Worm (Caenorhabditis elegans): Measurements from ENCODE around the gene D1022.5.

D1022.5 gene

DNA sequence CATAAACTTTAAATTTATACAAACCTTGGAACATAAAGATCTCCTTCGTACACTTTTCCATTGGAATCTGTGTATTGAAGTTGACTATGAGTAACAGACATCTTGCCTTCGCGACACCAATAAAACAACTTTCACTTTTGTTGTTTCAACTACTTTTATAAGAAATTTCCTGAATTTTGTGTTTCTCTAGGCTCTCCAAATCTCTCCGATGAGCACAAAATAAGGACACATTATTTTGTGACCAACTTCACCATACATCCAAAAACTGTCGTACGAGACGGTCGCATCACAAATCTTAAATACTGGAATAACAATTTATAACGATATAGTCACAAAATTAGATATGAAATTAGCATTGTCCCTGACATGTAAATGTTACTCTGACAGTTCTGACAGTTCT lies at the start of gene D1022.5:
Gene D1022.5, minus strand, starts transcription at position 101 of the 400 bp plus-strand sequence.
- TF ChIP-seq pat-9 (tag; optimal IDR thresholded peaks at IDR 0.05) (no peak), fax-1 (tag; optimal IDR thresholded peaks at IDR 0.05) (no peak), C08G9.2 (tag; optimal IDR thresholded peaks at IDR 0.05) (no peak), elt-4 (tag; optimal IDR thresholded peaks at IDR 0.05) (no peak), K02D7.2 (tag; optimal IDR thresholded peaks at IDR 0.05) (no peak), unc-55 (GFP tag; optimal IDR thresholded peaks at IDR 0.05) (no peak), Y22D7AL.16 (tag; optimal IDR thresholded peaks at IDR 0.05) (no peak), ref-2 (tag; optimal IDR thresholded peaks at IDR 0.05) (no peak), ceh-9 (tag; optimal IDR thresholded peaks at IDR 0.05) (no peak)

DNA sequence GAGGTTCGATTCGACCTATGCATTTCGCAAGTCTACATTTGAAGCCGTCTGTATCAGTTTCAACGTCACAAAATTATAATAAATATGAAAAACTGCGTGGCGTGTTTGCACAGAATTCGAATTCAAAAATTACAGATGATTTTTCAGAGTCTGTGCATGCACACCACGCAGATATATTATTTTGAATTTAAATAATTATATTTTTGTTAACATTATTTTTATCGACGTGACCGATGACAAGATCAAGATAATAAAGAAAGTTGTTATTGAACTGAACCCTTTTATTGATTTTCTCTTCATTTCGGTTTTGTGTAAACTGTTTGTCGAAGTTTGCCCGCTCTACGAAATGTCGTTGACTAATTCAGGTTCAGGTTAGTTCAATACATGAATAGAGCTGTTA lies 46.4 kb upstream of the D1022.5 start, which contains the start of gene C28F5.1:
Gene C28F5.1, plus strand, starts transcription at position 301 of the 400 bp plus-strand sequence.
- TF ChIP-seq pax-1 (tag; optimal IDR thresholded peaks at IDR 0.05) (no peak), madf-2 (tag; optimal IDR thresholded peaks at IDR 0.05) (no peak), sox-4 (tag; optimal IDR thresholded peaks at IDR 0.05) (no peak), ttx-3 (tag; optimal IDR thresholded peaks at IDR 0.05) (no peak), ceh-31 (tag; optimal IDR thresholded peaks at IDR 0.05) (no peak), npax-4 (tag; optimal IDR thresholded peaks at IDR 0.05) (no peak), tbx-2 (tag; optimal IDR thresholded peaks at IDR 0.05) (no peak), T23F11.4 (GFP tag; optimal IDR thresholded peaks at IDR 0.05) (no peak), ztf-16 (tag; optimal IDR thresholded peaks at IDR 0.05) (no peak), dve-1 (tag; optimal IDR thresholded peaks at IDR 0.05) (no peak), unc-42 (tag; optimal IDR thresholded peaks at IDR 0.05) (no peak), pros-1 (tag; optimal IDR thresholded peaks at IDR 0.05) (no peak), pat-9 (tag; optimal IDR thresholded peaks at IDR 0.05) (no peak), nhr-232 (tag; optimal IDR thresholded peaks at IDR 0.05) (no peak), hlh-30 (tag; optimal IDR thresholded peaks at IDR 0.05; ENCODE audit: insufficient read depth) (no peak)

DNA sequence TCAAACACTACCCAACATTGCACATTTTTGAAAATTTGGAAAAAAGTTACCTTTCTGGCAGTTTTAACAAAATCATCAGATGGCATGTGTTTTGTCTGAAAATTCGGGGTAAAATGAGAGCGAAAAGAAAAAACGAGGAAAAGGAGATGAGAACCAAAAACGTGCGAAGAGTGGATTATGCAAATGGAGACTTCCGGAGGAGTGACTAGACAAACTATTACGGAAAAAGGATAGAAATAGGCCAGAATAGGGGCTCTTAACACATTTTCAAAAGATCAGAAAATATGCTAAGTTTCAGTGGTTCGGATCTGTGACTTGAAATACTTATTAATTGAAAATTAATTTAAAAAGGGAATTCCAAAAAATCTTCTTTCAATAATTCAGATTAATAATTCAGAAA lies 40.8 kb upstream of the D1022.5 start, which contains the start of gene srab-14:
Gene srab-14, minus strand, starts transcription at position 101 of the 400 bp plus-strand sequence.
- no peak for TF ChIP-seq gmeb-2 (tag; optimal IDR thresholded peaks at IDR 0.05)
- no peak for TF ChIP-seq ceh-48 (tag; optimal IDR thresholded peaks at IDR 0.05)
- no peak for TF ChIP-seq ceh-14 (tag; optimal IDR thresholded peaks at IDR 0.05)
- TF ChIP-seq T23F11.4 (GFP tag; optimal IDR thresholded peaks at IDR 0.05): no peak
- TF ChIP-seq ceh-6 (GFP tag; optimal IDR thresholded peaks at IDR 0.05): no peak
- TF ChIP-seq ceh-19 (GFP tag; optimal IDR thresholded peaks at IDR 0.05): no peak

DNA sequence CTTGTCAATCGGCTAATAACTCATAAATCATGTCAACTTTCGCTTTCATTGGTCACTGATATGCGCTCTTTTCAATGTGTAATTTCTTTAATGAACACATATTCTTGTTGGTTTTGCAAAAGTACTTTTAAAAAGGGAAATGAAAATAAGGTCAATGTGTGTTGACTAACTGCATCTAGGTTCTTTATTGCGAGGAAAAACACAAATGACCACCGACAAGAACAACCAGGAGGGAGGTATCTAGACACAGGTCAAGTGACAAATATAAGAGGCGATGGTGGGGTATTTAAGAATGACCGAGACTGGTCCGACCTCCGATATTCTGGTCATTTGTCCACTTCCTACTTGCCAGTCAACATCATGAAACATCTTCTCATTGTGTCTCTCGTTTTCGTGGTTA lies 37.5 kb upstream of the D1022.5 start, which contains the start of gene spi-1:
Gene spi-1, plus strand, starts transcription at position 178 of the 400 bp plus-strand sequence.
- TF ChIP-seq lim-6 (tag; optimal IDR thresholded peaks at IDR 0.05) (no peak), lin-11 (tag; optimal IDR thresholded peaks at IDR 0.05) (no peak), dve-1 (tag; optimal IDR thresholded peaks at IDR 0.05) (no peak), pha-4 (tag; optimal IDR thresholded peaks at IDR 0.05) (no peak), hlh-15 (tag; optimal IDR thresholded peaks at IDR 0.05) (no peak), unc-55 (GFP tag; optimal IDR thresholded peaks at IDR 0.05) (no peak), madf-2 (tag; optimal IDR thresholded peaks at IDR 0.05) (no peak), pag-3 (tag; optimal IDR thresholded peaks at IDR 0.05; ENCODE audit: borderline replicate concordance) (no peak)

DNA sequence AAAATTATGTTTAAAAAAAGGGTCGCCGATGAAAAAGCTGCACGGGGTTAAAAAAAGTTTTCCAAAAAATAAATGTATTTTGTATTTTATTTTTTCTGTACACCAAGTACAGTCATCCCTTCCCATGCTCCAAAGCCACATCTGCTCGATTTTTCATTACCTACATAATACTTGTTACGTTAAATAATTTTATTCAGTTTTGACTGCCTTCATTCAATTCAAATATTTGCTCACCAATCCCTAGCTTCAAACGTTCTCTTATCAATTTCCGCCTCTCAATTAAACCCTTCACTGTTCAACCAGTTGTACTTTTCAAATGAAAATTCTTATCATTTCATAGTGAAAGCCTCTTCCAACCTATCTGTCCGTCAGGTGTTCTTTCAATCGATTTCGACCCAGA lies 35.5 kb upstream of the D1022.5 start, which contains the start of gene R10H1.1:
Gene R10H1.1, plus strand, starts transcription at position 301 of the 400 bp plus-strand sequence.
- no peak for TF ChIP-seq F13H6.1 (tag; optimal IDR thresholded peaks at IDR 0.05)
- no peak for TF ChIP-seq fkh-10 (GFP tag; optimal IDR thresholded peaks at IDR 0.05)
- no peak for TF ChIP-seq mec-3 (tag; optimal IDR thresholded peaks at IDR 0.05; ENCODE audit: borderline replicate concordance)
- no peak for TF ChIP-seq tbx-2 (tag; optimal IDR thresholded peaks at IDR 0.05)
- no peak for TF ChIP-seq ceh-19 (GFP tag; optimal IDR thresholded peaks at IDR 0.05)
- TF ChIP-seq C38D4.7 (GFP tag; optimal IDR thresholded peaks at IDR 0.05): no peak
- no peak for TF ChIP-seq gmeb-2 (tag; optimal IDR thresholded peaks at IDR 0.05)
- TF ChIP-seq ceh-24 (tag; optimal IDR thresholded peaks at IDR 0.05): no peak

Data from whole organism, late embryonic.